Worm (Caenorhabditis elegans) whole organism, mixed stage, embryonic: ENCODE measurements around the gene Y53C12A.7.
A peak's percentile ranks its signal among the peaks of the same experiment; 100 is the strongest.

Experiments used
- M03D4.4 ChIP-seq: sonication (generic microtip); optimal IDR thresholded peaks from 2 replicates; lab custom pipeline; 2017; ENCODE audit warnings: mild to moderate bottlenecking, missing genetic modification characterization, missing compliant biosample characterization
- bed-3 ChIP-seq: fragments of 200-800 bp; sonication (Bioruptor generic); optimal IDR thresholded peaks from 3 replicates; lab custom pipeline; 2018; ENCODE audit warnings: mild to moderate bottlenecking, missing genetic modification characterization, moderate library complexity, missing compliant biosample characterization
- blmp-1 ChIP-seq: fragments of 150-350 bp; optimal IDR thresholded peaks from 2 replicates; lab custom pipeline; 2014; ENCODE audit warnings: missing biosample characterization, missing genetic modification characterization
- ceh-39 ChIP-seq: fragments of 150-350 bp; optimal IDR thresholded peaks from 2 replicates; lab custom pipeline; 2014; ENCODE audit warnings: missing biosample characterization, missing genetic modification characterization
- ceh-43 ChIP-seq: fragments of 200-800 bp; sonication (Bioruptor generic); optimal IDR thresholded peaks from 2 replicates; lab custom pipeline; 2018; ENCODE audit warnings: mild to moderate bottlenecking, missing genetic modification characterization, moderate library complexity, missing compliant biosample characterization
- ceh-83 ChIP-seq: fragments of 200-800 bp; sonication (Bioruptor generic); optimal IDR thresholded peaks from 2 replicates; lab custom pipeline; 2018; ENCODE audit warnings: mild to moderate bottlenecking, missing genetic modification characterization, missing compliant biosample characterization
- cnd-1 ChIP-seq: fragments of 200-800 bp; sonication (Bioruptor generic); optimal IDR thresholded peaks from 2 replicates; lab custom pipeline; 2018; ENCODE audit warnings: mild to moderate bottlenecking, missing genetic modification characterization, missing compliant biosample characterization
- elt-1 ChIP-seq: sonication (generic microtip); optimal IDR thresholded peaks from 2 replicates; lab custom pipeline; 2017; ENCODE audit warnings: missing genetic modification characterization, mild to moderate bottlenecking, missing compliant biosample characterization, antibody characterized with exemption, moderate library complexity, borderline replicate concordance; ENCODE audit not compliant: insufficient read depth
- elt-3 ChIP-seq: fragments of 150-350 bp; optimal IDR thresholded peaks from 2 replicates; lab custom pipeline; 2014; ENCODE audit warnings: missing biosample characterization, missing genetic modification characterization
- flh-1 ChIP-seq: fragments of 200-800 bp; sonication (Bioruptor generic); optimal IDR thresholded peaks from 2 replicates; lab custom pipeline; 2018; ENCODE audit warnings: mild to moderate bottlenecking, missing genetic modification characterization, moderate library complexity, missing compliant biosample characterization
- ham-2 ChIP-seq: fragments of 200-800 bp; sonication (Bioruptor generic); optimal IDR thresholded peaks from 2 replicates; lab custom pipeline; 2018; ENCODE audit warnings: mild to moderate bottlenecking, missing genetic modification characterization, missing compliant biosample characterization
- hlh-1 ChIP-seq: fragments of 150-350 bp; optimal IDR thresholded peaks from 2 replicates; lab custom pipeline; 2014; ENCODE audit warnings: missing biosample characterization, missing genetic modification reagents, missing genetic modification characterization
- lin-13 ChIP-seq: fragments of 150-350 bp; optimal IDR thresholded peaks from 2 replicates; lab custom pipeline; 2014; ENCODE audit warnings: missing biosample characterization, missing genetic modification characterization
- lin-32 ChIP-seq: fragments of 200-800 bp; sonication (Bioruptor generic); optimal IDR thresholded peaks from 2 replicates; lab custom pipeline; 2018; ENCODE audit warnings: mild to moderate bottlenecking, missing genetic modification characterization, missing compliant biosample characterization
- mab-5 ChIP-seq: fragments of 150-350 bp; optimal IDR thresholded peaks from 2 replicates; lab custom pipeline; 2014; ENCODE audit warnings: missing biosample characterization, missing genetic modification characterization
- mep-1 ChIP-seq: fragments of 150-350 bp; optimal IDR thresholded peaks from 2 replicates; lab custom pipeline; 2017; ENCODE audit warnings: missing biosample characterization, missing genetic modification reagents, missing genetic modification characterization, inconsistent platforms
- mls-2 ChIP-seq: sonication (generic microtip); optimal IDR thresholded peaks from 2 replicates; lab custom pipeline; 2016; ENCODE audit warnings: mild to moderate bottlenecking, missing genetic modification characterization, moderate library complexity, missing compliant biosample characterization
- nhr-12 ChIP-seq: fragments of 150-350 bp; optimal IDR thresholded peaks from 2 replicates; lab custom pipeline; 2014; ENCODE audit warnings: missing biosample characterization, missing genetic modification characterization
- nhr-237 ChIP-seq: fragments of 150-350 bp; optimal IDR thresholded peaks from 2 replicates; lab custom pipeline; 2014; ENCODE audit warnings: missing biosample characterization, missing genetic modification characterization
- nhr-28 ChIP-seq: fragments of 150-350 bp; optimal IDR thresholded peaks from 2 replicates; lab custom pipeline; 2014; ENCODE audit warnings: missing biosample characterization, missing genetic modification characterization
- nhr-76 ChIP-seq: sonication (generic microtip); optimal IDR thresholded peaks from 2 replicates; lab custom pipeline; 2017; ENCODE audit warnings: missing biosample characterization, missing genetic modification characterization
- pha-4 ChIP-seq: fragments of 150-350 bp; optimal IDR thresholded peaks from 2 replicates; lab custom pipeline; 2018; ENCODE audit warnings: missing biosample characterization, missing genetic modification reagents, missing genetic modification characterization
- snpc-4 ChIP-seq: fragments of 150-350 bp; optimal IDR thresholded peaks from 2 replicates; lab custom pipeline; 2014; ENCODE audit warnings: missing biosample characterization, missing genetic modification characterization
- sptf-1 ChIP-seq: sonication (generic microtip); optimal IDR thresholded peaks from 2 replicates; lab custom pipeline; 2017; ENCODE audit warnings: mild to moderate bottlenecking, missing genetic modification characterization, moderate library complexity, missing compliant biosample characterization
- tbx-8 ChIP-seq: fragments of 200-800 bp; sonication (Bioruptor generic); optimal IDR thresholded peaks from 2 replicates; lab custom pipeline; 2018; ENCODE audit warnings: mild to moderate bottlenecking, missing genetic modification characterization, moderate library complexity, missing compliant biosample characterization
- unc-120 ChIP-seq: sonication (generic microtip); optimal IDR thresholded peaks from 2 replicates; lab custom pipeline; 2017; ENCODE audit warnings: missing genetic modification characterization, missing compliant biosample characterization; ENCODE audit not compliant: poor library complexity, severe bottlenecking
- unc-39 ChIP-seq: fragments of 150-350 bp; optimal IDR thresholded peaks from 2 replicates; lab custom pipeline; 2014; ENCODE audit warnings: missing biosample characterization, missing genetic modification characterization
- unc-62 ChIP-seq: fragments of 150-350 bp; optimal IDR thresholded peaks from 2 replicates; lab custom pipeline; 2014; ENCODE audit warnings: missing biosample characterization, missing genetic modification reagents, missing genetic modification characterization
- zip-8 ChIP-seq: fragments of 150-350 bp; optimal IDR thresholded peaks from 2 replicates; lab custom pipeline; 2014; ENCODE audit warnings: missing biosample characterization, missing genetic modification characterization
- ztf-11 ChIP-seq: fragments of 150-350 bp; optimal IDR thresholded peaks from 2 replicates; lab custom pipeline; 2014; ENCODE audit warnings: missing biosample characterization, missing genetic modification characterization

Gene Y53C12A.7

DNA sequence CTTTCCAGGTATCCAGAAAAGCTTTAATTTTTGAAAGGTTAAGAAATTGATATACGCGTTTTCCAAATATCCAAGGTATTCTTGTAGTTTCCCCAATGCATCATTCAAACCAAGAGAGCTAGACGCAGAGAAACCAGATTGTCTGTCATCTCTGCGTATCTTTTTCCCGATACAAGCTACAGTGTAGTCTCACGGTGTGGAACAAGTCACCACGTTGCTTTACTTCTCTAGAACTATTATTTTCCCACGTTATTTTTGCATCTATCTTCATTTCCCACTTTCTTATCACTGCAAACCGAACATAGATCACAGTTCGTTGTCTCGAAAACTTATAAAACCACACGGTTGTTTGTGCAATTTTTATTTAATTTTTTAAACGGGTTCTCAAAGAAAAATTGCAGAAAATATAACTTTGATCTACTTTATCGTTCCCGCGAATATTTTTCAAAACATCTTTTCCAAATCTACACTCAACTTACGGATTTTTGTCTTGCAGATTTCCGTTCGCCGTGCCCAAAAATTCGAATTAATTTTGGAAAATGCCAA lies 44.1 kb upstream of the Y53C12A.7 start, which contains the start of gene gstk-1:
TSS of gene gstk-1 (plus strand) at position 496 of the 546 bp plus-strand sequence.
- no peak for TF ChIP-seq nhr-12
- TF ChIP-seq sptf-1, result no peak
- no peak for TF ChIP-seq unc-62
- no peak for TF ChIP-seq unc-120 (tag; lab: Kevin White, UChicago)
- TF ChIP-seq blmp-1 (tag; lab: Kevin White, UChicago), result no peak
- no peak for TF ChIP-seq lin-13 (tag; lab: Kevin White, UChicago)
- no peak for TF ChIP-seq zip-8 (tag; lab: Kevin White, UChicago)
- TF ChIP-seq unc-39 (tag; lab: Kevin White, UChicago), result no peak
- no peak for TF ChIP-seq lin-32 (GFP tag; lab: Kevin White, UChicago)
- TF ChIP-seq ceh-83 (GFP tag; lab: Kevin White, UChicago), result no peak
- TF ChIP-seq elt-1 (tag; lab: Kevin White, UChicago), result no peak

ce11 chrII:9658915-9659314 lies 41.4 kb upstream of the Y53C12A.7 start, which contains the start of gene ZK1320.2:
Gene ZK1320.2, minus strand, starts transcription at chrII:9659002.
- no peak for TF ChIP-seq flh-1
- no peak for TF ChIP-seq tbx-8 (GFP tag; lab: Kevin White, UChicago)
- TF ChIP-seq lin-32 (GFP tag; lab: Kevin White, UChicago), result no peak
- no peak for TF ChIP-seq mab-5 (tag; lab: Kevin White, UChicago)
- no peak for TF ChIP-seq ham-2 (GFP tag; lab: Kevin White, UChicago)
- TF ChIP-seq, all 35 proteins: peak for 0

DNA sequence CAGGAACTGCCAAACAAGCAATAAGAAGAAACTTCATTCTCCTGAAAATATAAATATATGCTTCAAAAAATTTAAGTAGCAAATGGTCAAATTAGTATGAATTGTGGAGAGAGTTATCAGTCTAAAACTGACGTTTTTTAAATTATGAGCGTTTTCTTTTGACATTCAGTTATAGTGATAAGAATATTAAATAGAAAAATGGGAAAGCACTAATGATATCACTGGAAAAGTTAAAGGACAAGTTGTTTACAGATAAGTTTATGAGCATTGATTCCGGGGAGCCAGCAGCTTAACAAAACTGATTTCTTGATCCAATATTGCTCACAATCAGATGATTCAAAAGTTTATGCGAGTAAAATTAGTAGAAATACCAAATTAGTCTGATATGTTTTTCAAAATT lies 40.0 kb upstream of the Y53C12A.7 start, which contains the start of gene ZK1320.3:
TSS of gene ZK1320.3 (minus strand) at position 41 of the 400 bp plus-strand sequence.
- TF ChIP-seq nhr-12, result no peak
- TF ChIP-seq unc-39 (tag; lab: Kevin White, UChicago), result no peak
- TF ChIP-seq hlh-1, result no peak
- TF ChIP-seq ceh-39 (tag; lab: Kevin White, UChicago), result no peak
- TF ChIP-seq snpc-4, result no peak
- TF ChIP-seq nhr-28, result no peak
- TF ChIP-seq cnd-1 (tag; lab: Kevin White, UChicago), result no peak
- TF ChIP-seq lin-13 (tag; lab: Kevin White, UChicago), result no peak
- no peak for TF ChIP-seq mab-5 (tag; lab: Kevin White, UChicago)
- no peak for TF ChIP-seq M03D4.4
- TF ChIP-seq mls-2 (tag; lab: Kevin White, UChicago), result no peak
- TF ChIP-seq elt-3, result no peak

DNA sequence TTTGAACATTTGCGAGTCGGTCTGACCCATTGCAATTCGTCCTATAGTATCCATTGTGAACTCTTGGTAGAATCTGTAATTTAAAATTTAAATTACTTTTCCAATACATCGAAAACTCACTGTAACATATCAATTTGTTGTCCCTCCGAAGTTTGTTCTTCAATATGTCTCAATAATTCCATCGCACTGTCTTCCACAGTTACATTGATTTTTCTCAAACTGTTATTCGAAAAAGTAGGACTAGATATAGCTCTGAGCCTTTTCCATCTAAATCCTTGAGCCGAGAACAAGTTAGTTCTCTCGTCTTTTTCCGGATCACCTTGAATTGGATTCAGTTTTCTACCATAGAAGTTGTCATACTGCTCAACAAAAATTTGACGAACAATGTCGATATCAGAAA lies 38.2 kb upstream of the Y53C12A.7 start:
- TF ChIP-seq sptf-1 (no peak), hlh-1 (no peak), pha-4 (tag; lab: Kevin White, UChicago) (no peak), lin-13 (tag; lab: Kevin White, UChicago) (no peak), elt-1 (tag; lab: Kevin White, UChicago) (no peak), mab-5 (tag; lab: Kevin White, UChicago) (no peak), blmp-1 (tag; lab: Kevin White, UChicago) (no peak), nhr-12 (no peak), bed-3 (GFP tag; lab: Kevin White, UChicago) (no peak), mep-1 (tag; lab: Kevin White, UChicago) (no peak), ztf-11 (tag; lab: Kevin White, UChicago) (no peak), nhr-76 (no peak), lin-32 (GFP tag; lab: Kevin White, UChicago) (no peak), cnd-1 (tag; lab: Kevin White, UChicago) (no peak), ham-2 (GFP tag; lab: Kevin White, UChicago) (no peak), ceh-83 (GFP tag; lab: Kevin White, UChicago) (no peak), tbx-8 (GFP tag; lab: Kevin White, UChicago) (no peak)
- TF ChIP-seq, all 35 proteins: peak for 0

- TF ChIP-seq nhr-76 (no peak), zip-8 (tag; lab: Kevin White, UChicago) (peak; percentile 32)
Observed at ce11 chrII:9662797-9663196, 37.5 kb upstream of the Y53C12A.7 start, which contains the start of gene cyp-13A10. Gene cyp-13A10, minus strand, starts transcription at chrII:9662884.

- no peak for TF ChIP-seq pha-4 (tag; lab: Kevin White, UChicago)
- TF ChIP-seq unc-120 (tag; lab: Kevin White, UChicago), result no peak
- TF ChIP-seq nhr-237 (tag; lab: Kevin White, UChicago), result no peak
- TF ChIP-seq hlh-1, result no peak
- no peak for TF ChIP-seq M03D4.4
- TF ChIP-seq bed-3 (GFP tag; lab: Kevin White, UChicago), result no peak
- TF ChIP-seq ham-2 (GFP tag; lab: Kevin White, UChicago), result no peak
- no peak for TF ChIP-seq blmp-1 (tag; lab: Kevin White, UChicago)
- TF ChIP-seq ceh-43 (GFP tag; lab: Kevin White, UChicago), result no peak
Observed at ce11 chrII:9665577-9665976, 34.8 kb upstream of the Y53C12A.7 start, which contains the start of gene ZK1320.5. Gene ZK1320.5, minus strand, starts transcription at chrII:9665677.
